Worm (Caenorhabditis elegans): Measurements from ENCODE around the gene elmd-1.

elmd-1 gene

ce11 chrIII:3418906-3419305 lies 29.2 kb downstream of the elmd-1 start:
- TF ChIP-seq W03F9.2 (tag; optimal IDR thresholded peaks at IDR 0.05) (no peak), dao-5 (tag; optimal IDR thresholded peaks at IDR 0.05) (no peak), him-1 (tag; optimal IDR thresholded peaks at IDR 0.05) (no peak)

- no peak for TF ChIP-seq dao-5 (tag; optimal IDR thresholded peaks at IDR 0.05)
- TF ChIP-seq him-1 (tag; optimal IDR thresholded peaks at IDR 0.05) = no peak
- TF ChIP-seq W03F9.2 (tag; optimal IDR thresholded peaks at IDR 0.05) = no peak
Measured at ce11 chrIII:3423924-3424323, 34.2 kb downstream of the elmd-1 start.

ce11 chrIII:3425438-3425837 lies 35.7 kb downstream of the elmd-1 start, which contains the start of gene metl-18:
Gene metl-18 (plus strand): TSS chrIII:3425738.
- TF ChIP-seq dao-5 (tag; optimal IDR thresholded peaks at IDR 0.05) (no peak), W03F9.2 (tag; optimal IDR thresholded peaks at IDR 0.05) (no peak), him-1 (tag; optimal IDR thresholded peaks at IDR 0.05) (no peak)

- no peak for TF ChIP-seq dao-5 (tag; optimal IDR thresholded peaks at IDR 0.05)
- TF ChIP-seq him-1 (tag; optimal IDR thresholded peaks at IDR 0.05) = no peak
- no peak for TF ChIP-seq W03F9.2 (tag; optimal IDR thresholded peaks at IDR 0.05)
Measured at ce11 chrIII:3426741-3427140, 37.0 kb downstream of the elmd-1 start.

ce11 chrIII:3428574-3428973 lies 38.9 kb downstream of the elmd-1 start:
- TF ChIP-seq him-1 (tag; optimal IDR thresholded peaks at IDR 0.05) (no peak), W03F9.2 (tag; optimal IDR thresholded peaks at IDR 0.05) (no peak), dao-5 (tag; optimal IDR thresholded peaks at IDR 0.05) (no peak)

DNA sequence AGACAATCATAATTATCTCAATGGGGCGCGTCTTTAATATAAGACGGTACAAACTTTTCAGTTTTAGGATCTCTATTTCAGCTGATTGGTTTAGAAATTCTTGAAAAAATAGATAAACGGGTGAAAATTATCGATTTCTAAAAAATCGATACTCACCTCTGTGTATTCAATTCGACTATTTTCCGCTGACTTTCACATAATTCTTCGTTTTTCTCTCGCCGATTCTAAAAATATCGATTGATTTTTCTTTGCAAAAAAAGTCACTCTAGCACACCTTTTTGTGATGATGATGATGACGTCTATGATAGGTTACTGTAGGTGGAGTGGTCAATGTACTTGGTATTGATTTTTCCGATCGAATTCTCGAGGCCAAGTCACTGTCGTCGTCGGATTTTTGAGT lies 40.0 kb downstream of the elmd-1 start:
- TF ChIP-seq him-1 (tag; optimal IDR thresholded peaks at IDR 0.05) = no peak

- no peak for TF ChIP-seq W03F9.2 (tag; optimal IDR thresholded peaks at IDR 0.05)
- TF ChIP-seq dao-5 (tag; optimal IDR thresholded peaks at IDR 0.05) = no peak
- no peak for TF ChIP-seq him-1 (tag; optimal IDR thresholded peaks at IDR 0.05)
Measured at ce11 chrIII:3430667-3431066, 40.9 kb downstream of the elmd-1 start.

DNA sequence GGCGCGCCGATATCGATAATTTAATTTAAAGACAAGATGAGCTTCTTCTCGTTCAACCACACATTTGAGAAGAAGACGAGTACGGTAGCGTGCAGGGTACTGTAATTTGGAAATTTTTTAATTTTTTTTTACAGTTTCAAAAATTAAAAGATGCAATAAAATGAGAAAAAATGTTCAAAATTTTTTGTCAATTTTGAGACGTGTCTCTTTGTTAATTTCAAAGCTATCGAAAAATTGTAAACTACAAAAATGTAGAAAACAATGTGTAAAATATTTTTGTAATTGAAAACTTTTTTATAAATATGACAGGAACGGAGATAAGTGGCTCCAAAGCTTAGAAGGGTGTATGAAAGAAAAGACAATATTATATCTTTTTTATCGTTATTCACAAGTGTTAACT lies 41.7 kb downstream of the elmd-1 start, which contains the start of gene K01A11.1:
Gene K01A11.1, minus strand, starts transcription at position 101 of the 400 bp plus-strand sequence.
- no peak for TF ChIP-seq W03F9.2 (tag; optimal IDR thresholded peaks at IDR 0.05)
- TF ChIP-seq him-1 (tag; optimal IDR thresholded peaks at IDR 0.05) = no peak
- no peak for TF ChIP-seq dao-5 (tag; optimal IDR thresholded peaks at IDR 0.05)

DNA sequence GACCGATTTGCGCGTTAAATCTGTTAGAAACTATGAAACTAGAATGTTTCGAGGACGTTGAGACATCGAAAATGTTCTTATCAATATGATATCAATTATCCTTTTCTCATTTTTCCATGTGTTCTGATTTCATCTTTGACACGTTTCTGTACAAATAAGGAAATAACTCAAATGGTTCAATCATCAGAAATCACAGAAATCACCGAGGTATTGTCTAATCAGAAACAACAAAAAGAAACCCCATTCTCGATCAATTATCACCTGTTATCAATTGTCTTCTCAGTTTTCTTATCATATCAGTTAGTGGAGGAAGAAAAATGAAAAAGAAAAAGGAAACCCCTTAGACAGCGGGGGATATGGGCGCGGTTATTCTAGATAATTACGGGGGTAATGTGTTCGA lies 45.4 kb downstream of the elmd-1 start:
- no peak for TF ChIP-seq him-1 (tag; optimal IDR thresholded peaks at IDR 0.05)
- TF ChIP-seq dao-5 (tag; optimal IDR thresholded peaks at IDR 0.05) = no peak
- TF ChIP-seq W03F9.2 (tag; optimal IDR thresholded peaks at IDR 0.05) = no peak

ce11 chrIII:3437139-3437538 lies 47.4 kb downstream of the elmd-1 start:
- no peak for TF ChIP-seq dao-5 (tag; optimal IDR thresholded peaks at IDR 0.05)
- no peak for TF ChIP-seq W03F9.2 (tag; optimal IDR thresholded peaks at IDR 0.05)
- no peak for TF ChIP-seq him-1 (tag; optimal IDR thresholded peaks at IDR 0.05)

Data from whole organism, L4/young adult.